Fruit fly (Drosophila melanogaster) whole organism, embryonic: ENCODE measurements around the gene CG14817.

Experiments used
- B-H1 ChIP-seq: fragments of 200-800 bp; sonication (Bioruptor generic); IDR thresholded peaks from 3 replicates; pipeline ENCODE4 v1.3.6; 2022; ENCODE audit warnings: missing biosample characterization, missing genetic modification characterization
- CG10209 ChIP-seq: fragments of 200-800 bp; sonication (Bioruptor generic); optimal IDR thresholded peaks from 3 replicates; lab custom pipeline; 2017; ENCODE audit warnings: missing biosample characterization, mild to moderate bottlenecking, missing genetic modification characterization, missing genetic modification reagents
- CG12104 ChIP-seq: fragments of 200-800 bp; sonication (Bioruptor generic); optimal IDR thresholded peaks from 3 replicates; lab custom pipeline; 2016; ENCODE audit warnings: missing biosample characterization, missing genetic modification characterization
- CG15514 ChIP-seq: fragments of 200-800 bp; sonication (Bioruptor generic); optimal IDR thresholded peaks from 3 replicates; lab custom pipeline; 2017; ENCODE audit warnings: missing biosample characterization, missing genetic modification characterization, mild to moderate bottlenecking, moderate library complexity, missing genetic modification reagents
- CG1647 ChIP-seq: fragments of 200-800 bp; sonication (Bioruptor generic); optimal IDR thresholded peaks from 3 replicates; lab custom pipeline; 2016; ENCODE audit warnings: missing biosample characterization, missing genetic modification characterization
- CG17612 ChIP-seq: fragments of 200-800 bp; sonication (Bioruptor generic); IDR thresholded peaks from 2 replicates; pipeline ENCODE4 v1.3.6; 2022; ENCODE audit warnings: missing biosample characterization, missing genetic modification characterization
- CG18011 ChIP-seq: fragments of 200-800 bp; sonication (Bioruptor generic); optimal IDR thresholded peaks from 2 replicates; lab custom pipeline; 2017; ENCODE audit warnings: missing biosample characterization, missing genetic modification characterization, mild to moderate bottlenecking, moderate library complexity, missing genotype
- CG1832 ChIP-seq: fragments of 200-800 bp; sonication (Bioruptor generic); optimal IDR thresholded peaks from 2 replicates; lab custom pipeline; 2017; ENCODE audit warnings: missing biosample characterization, mild to moderate bottlenecking, missing genetic modification characterization, inconsistent platforms
- CG2129 ChIP-seq: fragments of 200-800 bp; sonication (Bioruptor generic); IDR thresholded peaks from 2 replicates; pipeline ENCODE4 v1.3.6; 2022; ENCODE audit warnings: missing biosample characterization, missing genetic modification characterization; ENCODE audit not compliant: partially characterized antibody
- CG33557 ChIP-seq: fragments of 200-800 bp; sonication (Bioruptor generic); optimal IDR thresholded peaks from 2 replicates; lab custom pipeline; 2019; ENCODE audit warnings: missing biosample characterization, mild to moderate bottlenecking, missing genetic modification characterization, moderate library complexity
- CG4854 ChIP-seq: fragments of 200-800 bp; sonication (Bioruptor generic); optimal IDR thresholded peaks from 2 replicates; lab custom pipeline; 2016; ENCODE audit warnings: missing biosample characterization, missing genetic modification characterization, inconsistent platforms
- CG5180 ChIP-seq: fragments of 200-800 bp; sonication (Bioruptor generic); optimal IDR thresholded peaks from 3 replicates; lab custom pipeline; 2017; ENCODE audit warnings: missing biosample characterization, missing genetic modification characterization, mild to moderate bottlenecking, moderate library complexity, missing genetic modification reagents
- CG6683 ChIP-seq: fragments of 200-800 bp; sonication (Bioruptor generic); optimal IDR thresholded peaks from 2 replicates; lab custom pipeline; 2017; ENCODE audit warnings: missing biosample characterization, mild to moderate bottlenecking, missing genetic modification characterization, missing genetic modification reagents
- CG6765 ChIP-seq: fragments of 200-800 bp; sonication (Bioruptor generic); optimal IDR thresholded peaks from 3 replicates; lab custom pipeline; 2017; ENCODE audit warnings: missing biosample characterization, mild to moderate bottlenecking, missing genetic modification characterization
- CG7372 ChIP-seq: fragments of 200-800 bp; sonication (Bioruptor generic); IDR thresholded peaks from 2 replicates; pipeline ENCODE4 v1.3.6; 2022; ENCODE audit warnings: missing biosample characterization, missing genetic modification characterization
- CG7786 ChIP-seq: fragments of 200-800 bp; sonication (Bioruptor generic); optimal IDR thresholded peaks from 2 replicates; lab custom pipeline; 2016; ENCODE audit warnings: missing biosample characterization, missing genetic modification characterization
- CG7839 ChIP-seq: fragments of 200-800 bp; sonication (Bioruptor generic); optimal IDR thresholded peaks from 3 replicates; lab custom pipeline; 2018; ENCODE audit warnings: missing biosample characterization, mild to moderate bottlenecking, missing genetic modification characterization, moderate library complexity
- CG7963 ChIP-seq: fragments of 200-800 bp; sonication (Bioruptor generic); IDR thresholded peaks from 3 replicates; pipeline ENCODE4 v1.3.6; 2022; ENCODE audit warnings: missing biosample characterization, missing genetic modification characterization; ENCODE audit not compliant: partially characterized antibody
- Fer1 ChIP-seq: fragments of 200-800 bp; sonication (Bioruptor generic); optimal IDR thresholded peaks from 2 replicates; lab custom pipeline; 2017; ENCODE audit warnings: missing biosample characterization, mild to moderate bottlenecking, missing genetic modification characterization
- Gug ChIP-seq: fragments of 200-800 bp; sonication (Bioruptor generic); IDR thresholded peaks from 4 replicates; pipeline ENCODE4 v1.3.6; 2022; ENCODE audit warnings: missing biosample characterization, missing genetic modification characterization
- HLHmδ ChIP-seq: fragments of 200-800 bp; sonication (Bioruptor generic); optimal IDR thresholded peaks from 2 replicates; lab custom pipeline; 2018; ENCODE audit warnings: missing biosample characterization, mild to moderate bottlenecking, missing genetic modification characterization, moderate library complexity
- HmgD ChIP-seq: fragments of 200-800 bp; sonication (Bioruptor generic); optimal IDR thresholded peaks from 3 replicates; lab custom pipeline; 2016; ENCODE audit warnings: missing biosample characterization, missing genetic modification characterization
- Lim3 ChIP-seq: fragments of 200-800 bp; sonication (Bioruptor generic); IDR thresholded peaks from 2 replicates; pipeline ENCODE4 v1.3.6; 2022; ENCODE audit warnings: missing biosample characterization, missing genetic modification characterization
- Mad ChIP-seq: fragments of 200-800 bp; sonication (Bioruptor generic); optimal IDR thresholded peaks from 2 replicates; lab custom pipeline; 2016; ENCODE audit warnings: missing biosample characterization, missing genetic modification characterization
- Meics ChIP-seq: fragments of 200-800 bp; sonication (Bioruptor generic); optimal IDR thresholded peaks from 2 replicates; lab custom pipeline; 2017; ENCODE audit warnings: missing biosample characterization, mild to moderate bottlenecking, missing genetic modification characterization
- Rx ChIP-seq: fragments of 200-800 bp; sonication (Bioruptor generic); IDR thresholded peaks from 2 replicates; pipeline ENCODE4 v1.3.6; 2022; ENCODE audit warnings: missing biosample characterization, missing genetic modification characterization
- Sox100B ChIP-seq: fragments of 200-800 bp; sonication (Bioruptor generic); optimal IDR thresholded peaks from 3 replicates; lab custom pipeline; 2018; ENCODE audit warnings: missing biosample characterization, mild to moderate bottlenecking, missing genetic modification characterization
- Sry-β ChIP-seq: fragments of 200-800 bp; sonication (Bioruptor generic); optimal IDR thresholded peaks from 2 replicates; lab custom pipeline; 2018; ENCODE audit warnings: missing biosample characterization, mild to moderate bottlenecking, missing genetic modification characterization, moderate library complexity
- amos ChIP-seq: fragments of 200-800 bp; sonication (Bioruptor generic); IDR thresholded peaks from 2 replicates; pipeline ENCODE4 v1.3.6; 2022; ENCODE audit warnings: missing biosample characterization, missing genetic modification characterization; ENCODE audit not compliant: partially characterized antibody
- aop ChIP-seq: fragments of 200-800 bp; sonication (Bioruptor generic); IDR thresholded peaks from 2 replicates; pipeline ENCODE4 v1.3.6; 2022; ENCODE audit warnings: missing biosample characterization, missing genetic modification characterization
- disco-r ChIP-seq: fragments of 200-800 bp; sonication (Bioruptor generic); optimal IDR thresholded peaks from 2 replicates; lab custom pipeline; 2016; ENCODE audit warnings: missing biosample characterization, missing genetic modification characterization
- dpn ChIP-seq, 2 experiments: fragments of 200-800 bp; sonication (Bioruptor generic); optimal IDR thresholded peaks; 3 replicates each; lab custom pipeline; 2016; ENCODE audit warnings: missing biosample characterization in 2 of 2, missing genetic modification characterization in 2 of 2
- eve ChIP-seq, 2 experiments: fragments of >200 bp; optimal IDR thresholded peaks; 2 replicates each; lab custom pipeline; 2017; ENCODE audit warnings: missing biosample characterization in 2 of 2, missing genetic modification characterization in 2 of 2
- fu2 ChIP-seq: fragments of 200-800 bp; sonication (Bioruptor generic); optimal IDR thresholded peaks from 2 replicates; lab custom pipeline; 2016; ENCODE audit warnings: missing biosample characterization, missing genetic modification characterization
- hbn ChIP-seq: fragments of 200-800 bp; sonication (Bioruptor generic); IDR thresholded peaks from 2 replicates; pipeline ENCODE4 v1.3.6; 2022; ENCODE audit warnings: missing biosample characterization, missing genetic modification characterization; ENCODE audit not compliant: partially characterized antibody
- hth ChIP-seq: fragments of >200 bp; optimal IDR thresholded peaks from 2 replicates; lab custom pipeline; 2017; ENCODE audit warnings: inconsistent platforms
- inv ChIP-seq: fragments of 200-800 bp; sonication (Bioruptor generic); IDR thresholded peaks from 2 replicates; pipeline ENCODE4 v1.3.6; 2022; ENCODE audit warnings: missing biosample characterization, missing genetic modification characterization; ENCODE audit not compliant: partially characterized antibody
- maf-S ChIP-seq: fragments of 200-800 bp; sonication (Bioruptor generic); optimal IDR thresholded peaks from 2 replicates; lab custom pipeline; 2016; ENCODE audit warnings: missing biosample characterization, missing genetic modification characterization
- odd ChIP-seq: fragments of 200-800 bp; sonication (Bioruptor generic); optimal IDR thresholded peaks from 2 replicates; lab custom pipeline; 2017; ENCODE audit warnings: missing biosample characterization, mild to moderate bottlenecking, missing genetic modification characterization
- pb ChIP-seq: fragments of 200-800 bp; sonication (Bioruptor generic); optimal IDR thresholded peaks from 3 replicates; lab custom pipeline; 2016; ENCODE audit warnings: missing biosample characterization, missing genetic modification characterization
- ro ChIP-seq: fragments of 200-800 bp; sonication (Bioruptor generic); IDR thresholded peaks from 2 replicates; pipeline ENCODE4 v1.3.6; 2022; ENCODE audit warnings: missing biosample characterization, missing genetic modification characterization
- sob ChIP-seq: fragments of 200-800 bp; sonication (Bioruptor generic); IDR thresholded peaks from 2 replicates; pipeline ENCODE4 v1.3.6; 2022; ENCODE audit warnings: missing biosample characterization, missing genetic modification characterization
- tna ChIP-seq: fragments of 200-800 bp; sonication (Bioruptor generic); IDR thresholded peaks from 2 replicates; pipeline ENCODE4 v1.3.6; 2022; ENCODE audit warnings: missing biosample characterization, missing genetic modification characterization; ENCODE audit not compliant: partially characterized antibody
- tup ChIP-seq: fragments of 200-800 bp; sonication (Bioruptor generic); optimal IDR thresholded peaks from 2 replicates; lab custom pipeline; 2016; ENCODE audit warnings: missing biosample characterization, mild to moderate bottlenecking, missing genetic modification characterization, moderate library complexity
- tx ChIP-seq: fragments of 200-800 bp; sonication (Bioruptor generic); optimal IDR thresholded peaks from 2 replicates; lab custom pipeline; 2016; ENCODE audit warnings: missing biosample characterization, missing genetic modification characterization
- vnd ChIP-seq: fragments of 200-800 bp; sonication (Bioruptor generic); IDR thresholded peaks from 3 replicates; pipeline ENCODE4 v1.3.6; 2022; ENCODE audit warnings: missing biosample characterization, missing genetic modification characterization; ENCODE audit not compliant: partially characterized antibody
- wek ChIP-seq: fragments of 200-800 bp; sonication (Bioruptor generic); optimal IDR thresholded peaks from 3 replicates; lab custom pipeline; 2018; ENCODE audit warnings: missing biosample characterization, mild to moderate bottlenecking, missing genetic modification characterization, moderate library complexity
- zfh1 ChIP-seq: fragments of 200-800 bp; sonication (Bioruptor generic); IDR thresholded peaks from 3 replicates; pipeline ENCODE4 v1.3.6; 2022; ENCODE audit warnings: missing biosample characterization, missing genetic modification characterization

CG14817 gene

dm6 chrX:1830396-1831218 lies 46.5 kb downstream of the CG14817 start (continued):
- peak; percentile 83 for TF ChIP-seq CG5180 (GFP tag; lab: Kevin White, UChicago)
- TF ChIP-seq CG2129 (GFP tag; lab: Robert Waterston, UW): no peak
- TF ChIP-seq pb (GFP tag; lab: Kevin White, UChicago): peak; percentile 86
- peak in 1 of 2 experiments; percentile 98 for TF ChIP-seq eve (GFP tag; optimal IDR thresholded peaks at IDR 0.05; lab: Kevin White, UChicago)
- TF ChIP-seq tna (GFP tag; lab: Robert Waterston, UW): no peak
- TF ChIP-seq CG18011 (GFP tag; lab: Kevin White, UChicago): peak; percentile 81
- peak; percentile 96 for TF ChIP-seq Meics
- TF ChIP-seq tx (GFP tag; lab: Kevin White, UChicago): peak; percentile 92
- TF ChIP-seq ro (GFP tag; lab: Robert Waterston, UW): peak; percentile 92
- TF ChIP-seq fu2 (GFP tag; lab: Kevin White, UChicago): peak; percentile 93
- peak; percentile 92 for TF ChIP-seq Mad
- no peak for TF ChIP-seq vnd (GFP tag; lab: Robert Waterston, UW)
- TF ChIP-seq Sox100B (GFP tag; lab: Kevin White, UChicago): peak; percentile 96
- TF ChIP-seq CG7786 (GFP tag; lab: Kevin White, UChicago): peak; percentile 94
- no peak for TF ChIP-seq CG1832 (GFP tag; lab: Kevin White, UChicago)
- TF ChIP-seq CG10209 (GFP tag; lab: Kevin White, UChicago): peak; percentile 94
- TF ChIP-seq Gug (GFP tag; lab: Robert Waterston, UW): peak; percentile 94
- TF ChIP-seq CG4854 (GFP tag; lab: Kevin White, UChicago): peak; percentile 89
- TF ChIP-seq CG7839 (tag; lab: Kevin White, UChicago): peak; percentile 97
- TF ChIP-seq amos: no peak; the same call in 1 of the 2 replicates
- TF ChIP-seq tup (GFP tag; lab: Kevin White, UChicago): peak; percentile 90
- peak; percentile 88 for TF ChIP-seq CG12104 (GFP tag; lab: Kevin White, UChicago)
- TF ChIP-seq hth (lab: Kevin White, UChicago): no peak
- TF ChIP-seq B-H1: peak; percentile 96
- peak; percentile 92 for TF ChIP-seq CG15514 (GFP tag; lab: Kevin White, UChicago)
- TF ChIP-seq maf-S (GFP tag; lab: Kevin White, UChicago): peak; percentile 91
- TF ChIP-seq aop (GFP tag; lab: Robert Waterston, UW): peak; percentile 91
- TF ChIP-seq Rx (GFP tag; lab: Robert Waterston, UW): peak; percentile 97
- TF ChIP-seq CG6683 (GFP tag; lab: Kevin White, UChicago): peak; percentile 87
- TF ChIP-seq inv (GFP tag; lab: Robert Waterston, UW): no peak
- peak; percentile 94 to 95 for TF ChIP-seq dpn (GFP tag; optimal IDR thresholded peaks at IDR 0.05; lab: Kevin White, UChicago)
- peak; percentile 95 for TF ChIP-seq CG7372
- peak; percentile 91 for TF ChIP-seq CG17612
- TF ChIP-seq CG6765 (GFP tag; lab: Kevin White, UChicago): peak; percentile 93
- TF ChIP-seq Sry-β (GFP tag; lab: Kevin White, UChicago): peak; percentile 71
- TF ChIP-seq disco-r (GFP tag; lab: Kevin White, UChicago): peak; percentile 87
- peak; percentile 88 for TF ChIP-seq CG1647 (GFP tag; lab: Kevin White, UChicago)
- TF ChIP-seq sob (GFP tag; lab: Robert Waterston, UW): peak; percentile 97
- TF ChIP-seq Fer1 (GFP tag; lab: Kevin White, UChicago): peak; percentile 95
- no peak for TF ChIP-seq CG7963 (GFP tag; lab: Robert Waterston, UW)
- peak; percentile 76 for TF ChIP-seq CG33557
- TF ChIP-seq wek (GFP tag; lab: Kevin White, UChicago): peak; percentile 89
- TF ChIP-seq zfh1 (GFP tag; lab: Robert Waterston, UW): peak; percentile 98
- TF ChIP-seq odd: peak; percentile 92
- peak; percentile 83 for TF ChIP-seq Lim3 (GFP tag; lab: Robert Waterston, UW)
- peak; percentile 85 for TF ChIP-seq HmgD (GFP tag; lab: Kevin White, UChicago)
- no peak for TF ChIP-seq HLHmδ (GFP tag; lab: Kevin White, UChicago)
- TF ChIP-seq hbn (GFP tag; lab: Robert Waterston, UW): no peak
